Worm (Caenorhabditis elegans) whole organism, early embryonic: ENCODE results near the gene lem-4.
A peak's percentile ranks its signal among the peaks of the same experiment; 100 is the strongest.

ENCODE experiments used
- aly-1 ChIP-seq: sonication (generic microtip); optimal IDR thresholded peaks from 2 replicates; lab custom pipeline; 2016; ENCODE audit warnings: missing genetic modification characterization, missing compliant biosample characterization
- ama-1 ChIP-seq: fragments of 150-350 bp; optimal IDR thresholded peaks from 2 replicates; lab custom pipeline; 2014
- flt-1 ChIP-seq: fragments of 200-800 bp; sonication (Bioruptor generic); IDR thresholded peaks from 2 replicates; pipeline ENCODE4 v1.3.6; 2022; ENCODE audit warnings: missing genetic modification characterization, missing compliant biosample characterization
- hmbx-1 ChIP-seq: sonication (generic microtip); optimal IDR thresholded peaks from 2 replicates; lab custom pipeline; 2016; ENCODE audit warnings: mild to moderate bottlenecking, missing genetic modification characterization, missing compliant biosample characterization
- hmg-4 ChIP-seq: fragments of 200-800 bp; sonication (Bioruptor generic); optimal IDR thresholded peaks from 2 replicates; lab custom pipeline; 2018; ENCODE audit warnings: mild to moderate bottlenecking, missing genetic modification characterization, missing compliant biosample characterization
- pes-1 ChIP-seq: fragments of 200-800 bp; sonication (Bioruptor generic); IDR thresholded peaks from 2 replicates; pipeline ENCODE4 v1.3.6; 2022; ENCODE audit warnings: missing genetic modification reagents, missing genetic modification characterization, missing compliant biosample characterization
- tbx-11 ChIP-seq: fragments of 200-800 bp; sonication (Bioruptor generic); IDR thresholded peaks from 2 replicates; pipeline ENCODE4 v1.3.6; 2022; ENCODE audit warnings: missing genetic modification characterization, missing compliant biosample characterization

DNA sequence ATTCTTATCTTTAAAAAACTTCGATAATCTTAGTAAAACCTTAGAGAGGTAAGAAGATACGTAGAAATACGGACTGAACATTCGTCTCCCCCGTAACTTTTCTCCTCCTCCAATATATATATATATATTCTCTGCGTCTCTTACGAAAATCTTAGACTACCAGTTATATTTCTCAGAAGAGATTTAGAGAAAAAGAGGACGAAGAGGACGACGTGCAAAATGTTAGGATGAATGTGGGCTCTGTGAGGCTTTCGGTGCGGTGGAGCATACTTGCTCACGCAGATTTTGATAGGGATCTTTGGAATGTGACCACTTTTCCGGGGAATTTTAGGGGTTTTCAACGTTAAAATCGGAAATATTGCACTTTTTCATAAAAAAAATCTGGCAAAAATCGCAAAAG lies 26.2 kb downstream of the lem-4 start:
- TF ChIP-seq ama-1 (lab: Kevin White, UChicago) (no peak), tbx-11 (GFP tag; lab: Robert Waterston, UW) (no peak), aly-1 (no peak), hmg-4 (GFP tag; lab: Kevin White, UChicago) (no peak), pes-1 (GFP tag; lab: Robert Waterston, UW) (no peak), flt-1 (GFP tag; lab: Robert Waterston, UW) (peak; percentile 41; the same call in 1 of the 2 replicates), hmbx-1 (no peak)
